Fruit fly (Drosophila melanogaster) whole organism, embryonic: ENCODE results near the gene CG10301.

Source experiments
- ATbp ChIP-seq: fragments of 200-800 bp; sonication (Bioruptor generic); optimal IDR thresholded peaks from 2 replicates; lab custom pipeline; 2017; ENCODE audit warnings: missing biosample characterization, mild to moderate bottlenecking, missing genetic modification characterization, missing genetic modification reagents
- Abd-B ChIP-seq: fragments of 200-800 bp; sonication (Bioruptor generic); optimal IDR thresholded peaks from 2 replicates; lab custom pipeline; 2018; ENCODE audit warnings: missing biosample characterization, mild to moderate bottlenecking, missing genetic modification characterization, moderate library complexity
- Antp ChIP-seq: fragments of 200-800 bp; sonication (Bioruptor generic); optimal IDR thresholded peaks from 3 replicates; lab custom pipeline; 2016; ENCODE audit warnings: missing biosample characterization, missing genetic modification characterization
- Bdp1 ChIP-seq: fragments of 200-800 bp; sonication (Bioruptor generic); optimal IDR thresholded peaks from 3 replicates; lab custom pipeline; 2016; ENCODE audit warnings: missing biosample characterization, missing genetic modification characterization
- Bgb ChIP-seq: fragments of 200-800 bp; sonication (Bioruptor generic); IDR thresholded peaks from 2 replicates; pipeline ENCODE4 v1.3.6; 2022; ENCODE audit warnings: missing biosample characterization, missing genetic modification characterization; ENCODE audit not compliant: partially characterized antibody
- CG10654 ChIP-seq: fragments of 200-800 bp; sonication (Bioruptor generic); optimal IDR thresholded peaks from 2 replicates; lab custom pipeline; 2016; ENCODE audit warnings: missing biosample characterization, missing genetic modification characterization
- CG11247 ChIP-seq: fragments of 200-800 bp; sonication (Bioruptor generic); IDR thresholded peaks from 2 replicates; pipeline ENCODE4 v1.3.6; 2022; ENCODE audit warnings: missing biosample characterization, missing genetic modification characterization
- CG11398 ChIP-seq: fragments of 200-800 bp; sonication (Bioruptor generic); optimal IDR thresholded peaks from 2 replicates; lab custom pipeline; 2016; ENCODE audit warnings: missing biosample characterization, missing genetic modification characterization
- CG11456 ChIP-seq: fragments of 200-800 bp; sonication (Bioruptor generic); IDR thresholded peaks from 3 replicates; pipeline ENCODE4 v1.3.6; 2022; ENCODE audit warnings: missing biosample characterization, missing genetic modification characterization
- CG11504 ChIP-seq: fragments of 200-800 bp; sonication (Bioruptor generic); optimal IDR thresholded peaks from 3 replicates; lab custom pipeline; 2019; ENCODE audit warnings: missing biosample characterization, mild to moderate bottlenecking, missing genetic modification characterization, moderate library complexity
- CG11695 ChIP-seq: fragments of 200-800 bp; sonication (Bioruptor generic); IDR thresholded peaks from 3 replicates; pipeline ENCODE4 v1.3.6; 2022; ENCODE audit warnings: missing biosample characterization, missing genetic modification characterization
- CG12104 ChIP-seq: fragments of 200-800 bp; sonication (Bioruptor generic); optimal IDR thresholded peaks from 3 replicates; lab custom pipeline; 2016; ENCODE audit warnings: missing biosample characterization, missing genetic modification characterization
- CG14441 ChIP-seq: fragments of 200-800 bp; sonication (Bioruptor generic); IDR thresholded peaks from 2 replicates; pipeline ENCODE4 v1.3.6; 2022; ENCODE audit warnings: missing biosample characterization, missing genetic modification characterization
- CG16863 ChIP-seq: fragments of 200-800 bp; sonication (Bioruptor generic); optimal IDR thresholded peaks from 3 replicates; lab custom pipeline; 2016; ENCODE audit warnings: missing biosample characterization, missing genetic modification characterization
- CG2678 ChIP-seq: fragments of 200-800 bp; sonication (Bioruptor generic); optimal IDR thresholded peaks from 3 replicates; lab custom pipeline; 2019; ENCODE audit warnings: missing biosample characterization, mild to moderate bottlenecking, missing genetic modification characterization, moderate library complexity
- CG32772 ChIP-seq: fragments of 200-800 bp; sonication (Bioruptor generic); IDR thresholded peaks from 2 replicates; pipeline ENCODE4 v1.3.6; 2022; ENCODE audit warnings: missing biosample characterization, missing genetic modification characterization
- CG42726 ChIP-seq: fragments of 200-800 bp; sonication (Bioruptor generic); IDR thresholded peaks from 2 replicates; pipeline ENCODE4 v1.3.6; 2022; ENCODE audit warnings: missing biosample characterization, missing genetic modification characterization; ENCODE audit not compliant: partially characterized antibody
- CG6175 ChIP-seq: fragments of 200-800 bp; sonication (Bioruptor generic); IDR thresholded peaks from 3 replicates; pipeline ENCODE4 v1.3.6; 2022; ENCODE audit warnings: missing biosample characterization, missing genetic modification characterization
- CG7271 ChIP-seq: fragments of 200-800 bp; sonication (Bioruptor generic); optimal IDR thresholded peaks from 2 replicates; lab custom pipeline; 2018; ENCODE audit warnings: missing biosample characterization, mild to moderate bottlenecking, missing genetic modification characterization, moderate library complexity
- CG7987 ChIP-seq: fragments of 200-800 bp; sonication (Bioruptor generic); optimal IDR thresholded peaks from 2 replicates; lab custom pipeline; 2018; ENCODE audit warnings: missing biosample characterization, mild to moderate bottlenecking, missing genetic modification characterization, moderate library complexity
- CG8359 ChIP-seq: fragments of 200-800 bp; sonication (Bioruptor generic); optimal IDR thresholded peaks from 2 replicates; lab custom pipeline; 2017; ENCODE audit warnings: missing biosample characterization, mild to moderate bottlenecking, missing genetic modification characterization, borderline replicate concordance
- CG8478 ChIP-seq: fragments of >200 bp; optimal IDR thresholded peaks from 2 replicates; lab custom pipeline; 2018
- CG8924 ChIP-seq: fragments of 200-800 bp; optimal IDR thresholded peaks from 3 replicates; lab custom pipeline; 2019; ENCODE audit warnings: missing biosample characterization, mild to moderate bottlenecking, missing genetic modification characterization, moderate library complexity
- CG9727 ChIP-seq: fragments of 200-800 bp; sonication (Bioruptor generic); optimal IDR thresholded peaks from 3 replicates; lab custom pipeline; 2017; ENCODE audit warnings: missing biosample characterization, mild to moderate bottlenecking, missing genetic modification characterization
- Dip3 ChIP-seq: fragments of 200-800 bp; sonication (Bioruptor generic); optimal IDR thresholded peaks from 3 replicates; lab custom pipeline; 2016; ENCODE audit warnings: missing biosample characterization, missing genetic modification characterization
- Ets65A ChIP-seq: fragments of 200-800 bp; sonication (Bioruptor generic); peaks from one replicate; lab custom pipeline; 2016; ENCODE audit warnings: missing biosample characterization, missing genetic modification characterization
- HLH3B ChIP-seq: fragments of 200-800 bp; sonication (Bioruptor generic); IDR thresholded peaks from 2 replicates; pipeline ENCODE4 v1.3.6; 2022; ENCODE audit warnings: missing biosample characterization, missing genetic modification characterization
- Sin3A ChIP-seq: fragments of >200 bp; optimal IDR thresholded peaks from 2 replicates; lab custom pipeline; 2018
- Spps ChIP-seq: fragments of 200-800 bp; sonication (Bioruptor generic); optimal IDR thresholded peaks from 2 replicates; lab custom pipeline; 2018; ENCODE audit warnings: missing biosample characterization, mild to moderate bottlenecking, missing genetic modification characterization
- ap ChIP-seq: fragments of 200-800 bp; sonication (Bioruptor generic); IDR thresholded peaks from 2 replicates; pipeline ENCODE4 v1.3.6; 2022; ENCODE audit warnings: missing biosample characterization, missing genetic modification characterization
- bcd ChIP-seq: fragments of 200-800 bp; sonication (Bioruptor generic); optimal IDR thresholded peaks from 2 replicates; lab custom pipeline; 2017; ENCODE audit warnings: missing biosample characterization, mild to moderate bottlenecking, missing genetic modification characterization
- caup ChIP-seq: fragments of 200-800 bp; sonication (Bioruptor generic); optimal IDR thresholded peaks from 3 replicates; lab custom pipeline; 2017; ENCODE audit warnings: missing biosample characterization, mild to moderate bottlenecking, missing genetic modification characterization, moderate library complexity; ENCODE audit not compliant: severe bottlenecking
- chinmo ChIP-seq: fragments of 200-800 bp; sonication (Bioruptor generic); IDR thresholded peaks from 4 replicates; pipeline ENCODE4 v1.3.6; 2022; ENCODE audit warnings: missing biosample characterization, missing genetic modification characterization; ENCODE audit not compliant: partially characterized antibody
- exex ChIP-seq: fragments of 200-800 bp; sonication (Bioruptor generic); optimal IDR thresholded peaks from 4 replicates; lab custom pipeline; 2018; ENCODE audit warnings: missing biosample characterization, mild to moderate bottlenecking, missing genetic modification characterization, moderate library complexity
- fd102C ChIP-seq: fragments of 200-800 bp; sonication (Bioruptor generic); optimal IDR thresholded peaks from 2 replicates; lab custom pipeline; 2018; ENCODE audit warnings: missing biosample characterization, mild to moderate bottlenecking, missing genetic modification characterization, moderate library complexity
- gro ChIP-seq: fragments of 200-800 bp; sonication (Bioruptor generic); optimal IDR thresholded peaks from 2 replicates; lab custom pipeline; 2016; ENCODE audit warnings: missing biosample characterization, missing genetic modification characterization
- gsb ChIP-seq: fragments of 200-800 bp; sonication (Bioruptor generic); IDR thresholded peaks from 2 replicates; pipeline ENCODE4 v1.3.6; 2022; ENCODE audit warnings: missing biosample characterization, missing genetic modification characterization
- gsb-n ChIP-seq: fragments of 200-800 bp; sonication (Bioruptor generic); optimal IDR thresholded peaks from 3 replicates; lab custom pipeline; 2018; ENCODE audit warnings: missing biosample characterization, mild to moderate bottlenecking, missing genetic modification characterization
- gt ChIP-seq: fragments of 200-800 bp; sonication (Bioruptor generic); IDR thresholded peaks from 2 replicates; pipeline ENCODE4 v1.3.6; 2022; ENCODE audit warnings: missing biosample characterization, missing genetic modification characterization
- h ChIP-seq: fragments of >200 bp; optimal IDR thresholded peaks from 2 replicates; lab custom pipeline; 2017
- kah ChIP-seq: fragments of 200-800 bp; sonication (Bioruptor generic); optimal IDR thresholded peaks from 2 replicates; lab custom pipeline; 2018; ENCODE audit warnings: missing biosample characterization, mild to moderate bottlenecking, missing genetic modification characterization
- kay ChIP-seq: fragments of 200-800 bp; sonication (Bioruptor generic); optimal IDR thresholded peaks from 2 replicates; lab custom pipeline; 2016; ENCODE audit warnings: missing biosample characterization, missing genetic modification characterization
- ken ChIP-seq: fragments of 200-800 bp; sonication (Bioruptor generic); IDR thresholded peaks from 3 replicates; pipeline ENCODE4 v1.3.6; 2022; ENCODE audit warnings: missing biosample characterization, missing genetic modification characterization
- lmd ChIP-seq: fragments of 200-800 bp; sonication (Bioruptor generic); IDR thresholded peaks from 2 replicates; pipeline ENCODE4 v1.3.6; 2022; ENCODE audit warnings: missing biosample characterization, missing genetic modification characterization
- mirr ChIP-seq: fragments of 200-800 bp; sonication (Bioruptor generic); optimal IDR thresholded peaks from 3 replicates; lab custom pipeline; 2018; ENCODE audit warnings: missing biosample characterization, mild to moderate bottlenecking, missing genetic modification characterization
- mld ChIP-seq: fragments of 200-800 bp; sonication (Bioruptor generic); IDR thresholded peaks from 3 replicates; pipeline ENCODE4 v1.3.6; 2022; ENCODE audit warnings: missing biosample characterization, missing genetic modification characterization; ENCODE audit not compliant: partially characterized antibody
- pan ChIP-seq, 4 experiments: fragments of >200 bp in 3 of 4; fragments of 200-800 bp in 1 of 4; sonication (Bioruptor generic) in 1 of 4; optimal IDR thresholded peaks in 3 of 4; IDR thresholded peaks in 1 of 4; 2 replicates each; pipeline versions ENCODE4 v1.3.6 to Lab custom; 2017 to 2022; ENCODE audit warnings: missing biosample characterization in 2 of 4, missing genetic modification characterization in 2 of 4, mixed read lengths in 1 of 4
- pum ChIP-seq: fragments of 200-800 bp; sonication (Bioruptor generic); optimal IDR thresholded peaks from 2 replicates; lab custom pipeline; 2016; ENCODE audit warnings: missing biosample characterization, missing genetic modification characterization
- slou ChIP-seq: fragments of 200-800 bp; sonication (Bioruptor generic); optimal IDR thresholded peaks from 3 replicates; lab custom pipeline; 2016; ENCODE audit warnings: missing biosample characterization, missing genetic modification characterization
- tll ChIP-seq, 2 experiments: fragments of 200-800 bp in 1 of 2; fragments of >200 bp in 1 of 2; sonication (Bioruptor generic) in 1 of 2; optimal IDR thresholded peaks; 2 replicates each; lab custom pipeline; 2017 to 2019; ENCODE audit warnings: missing biosample characterization in 2 of 2, missing genetic modification characterization in 2 of 2, mild to moderate bottlenecking in 1 of 2, moderate library complexity in 1 of 2
- zen ChIP-seq: fragments of 200-800 bp; sonication (Bioruptor generic); optimal IDR thresholded peaks from 3 replicates; lab custom pipeline; 2018; ENCODE audit warnings: missing biosample characterization, mild to moderate bottlenecking, missing genetic modification characterization, moderate library complexity

Gene CG10301

DNA sequence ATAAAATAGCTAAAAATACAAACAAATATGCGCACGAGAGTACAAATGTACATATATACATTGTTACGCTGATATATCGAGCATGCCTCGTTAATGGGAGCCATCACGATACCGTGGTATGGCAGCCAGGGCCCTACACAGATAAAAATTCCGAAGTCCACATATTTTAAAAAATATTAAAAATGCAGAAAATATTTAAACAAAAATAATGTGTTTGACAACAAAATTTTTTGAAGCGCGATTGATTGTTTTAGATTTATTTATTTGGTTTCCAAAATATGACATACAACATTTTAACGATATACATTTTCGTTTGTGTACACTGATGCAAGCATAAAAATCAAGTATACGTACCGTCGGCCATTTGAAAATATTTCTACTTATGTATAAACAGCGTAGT is 16.8 kb downstream of the CG10301 start (continued):
- peak; percentile 51 for TF ChIP-seq CG12104 (GFP tag; lab: Kevin White, UChicago)
- TF ChIP-seq CG11398 = peak; percentile 3
- TF ChIP-seq mirr (GFP tag; lab: Kevin White, UChicago) = peak; percentile 12
- TF ChIP-seq CG6175 = peak; percentile 79; the same call in 2 of the 3 replicates
- peak; percentile 41 for TF ChIP-seq zen (tag; lab: Kevin White, UChicago)
- TF ChIP-seq CG11695 (GFP tag; lab: Robert Waterston, UW) = peak; percentile 86
- no peak for TF ChIP-seq gt
- TF ChIP-seq Bgb = no peak
- TF ChIP-seq gsb-n (tag; lab: Kevin White, UChicago) = peak; percentile 4
- peak; percentile 66 for TF ChIP-seq gro
- TF ChIP-seq CG8478 (lab: Kevin White, UChicago) = no peak
- peak; percentile 75; the same call in 2 of the 3 replicates for TF ChIP-seq CG11456 (GFP tag; lab: Robert Waterston, UW)
- TF ChIP-seq CG16863 (GFP tag; lab: Kevin White, UChicago) = peak; percentile 50
- TF ChIP-seq CG8359 (GFP tag; lab: Kevin White, UChicago) = peak; percentile 2
- peak; percentile 75 for TF ChIP-seq gsb (GFP tag; lab: Robert Waterston, UW)
- TF ChIP-seq CG9727 (GFP tag; lab: Kevin White, UChicago) = peak; percentile 85
- no peak for TF ChIP-seq kah
- TF ChIP-seq Antp (GFP tag; lab: Kevin White, UChicago) = peak; percentile 49
- TF ChIP-seq CG32772 = peak; percentile 68; the same call in 1 of the 2 replicates
- TF ChIP-seq CG2678 (tag; lab: Kevin White, UChicago) = peak; percentile 90
- TF ChIP-seq ATbp (GFP tag; lab: Kevin White, UChicago) = peak; percentile 46
- peak; percentile 52 for TF ChIP-seq Bdp1
- peak; percentile 85 for TF ChIP-seq Dip3 (GFP tag; lab: Kevin White, UChicago)
- TF ChIP-seq exex (tag; lab: Kevin White, UChicago) = peak; percentile 54
- TF ChIP-seq Sin3A = no peak
- 0 out of 4 replicates have a peak, but pooled peaks have one; percentile 36 for TF ChIP-seq chinmo (GFP tag; lab: Robert Waterston, UW)
- peak; percentile 60 for TF ChIP-seq CG11247 (GFP tag; lab: Robert Waterston, UW)
- TF ChIP-seq CG10654 (GFP tag; lab: Kevin White, UChicago) = peak; percentile 61
- TF ChIP-seq CG11504 (tag; lab: Kevin White, UChicago) = peak; percentile 83
- TF ChIP-seq lmd (GFP tag; lab: Robert Waterston, UW) = peak; percentile 79
- no peak for TF ChIP-seq CG7271 (tag; lab: Kevin White, UChicago)
- TF ChIP-seq HLH3B = peak; percentile 79
- peak; percentile 47 for TF ChIP-seq pum
- TF ChIP-seq caup = peak; percentile 84
- TF ChIP-seq tll (GFP tag; optimal IDR thresholded peaks at IDR 0.05; lab: Kevin White, UChicago) = no peak
- TF ChIP-seq bcd = peak; percentile 82
- TF ChIP-seq Spps (tag; lab: Kevin White, UChicago) = peak; percentile 23
- TF ChIP-seq kay (GFP tag; lab: Kevin White, UChicago) = peak; percentile 51
- TF ChIP-seq mld (GFP tag; lab: Robert Waterston, UW) = no peak
- no peak for TF ChIP-seq CG42726 (GFP tag; lab: Robert Waterston, UW)
- TF ChIP-seq pan (optimal IDR thresholded peaks at IDR 0.05; lab: Kevin White, UChicago) = no peak
- peak in 1 of 2 experiments; percentile 88 for TF ChIP-seq pan (GFP tag; optimal IDR thresholded peaks at IDR 0.05 in 1 of 2, IDR thresholded peaks at IDR 0.05 in 1 of 2)
- peak; percentile 71 for TF ChIP-seq slou (GFP tag; lab: Kevin White, UChicago)
- TF ChIP-seq fd102C (GFP tag; lab: Kevin White, UChicago) = no peak
- TF ChIP-seq Abd-B (GFP tag; lab: Kevin White, UChicago) = peak; percentile 58
- TF ChIP-seq CG14441 (GFP tag; lab: Robert Waterston, UW) = peak; percentile 79
- TF ChIP-seq CG7987 (GFP tag; lab: Kevin White, UChicago) = peak; percentile 74
- peak; percentile 76 for TF ChIP-seq Ets65A (GFP tag; lab: Kevin White, UChicago)
- TF ChIP-seq CG8924 (tag; lab: Kevin White, UChicago) = peak; percentile 85
- TF ChIP-seq h (lab: Kevin White, UChicago) = no peak
- peak; percentile 64; the same call in 1 of the 3 replicates for TF ChIP-seq ken (GFP tag; lab: Robert Waterston, UW)
- peak; percentile 46 for TF ChIP-seq ap (GFP tag; lab: Robert Waterston, UW)
